Worm (Caenorhabditis elegans): Measurements from ENCODE around the gene srz-42.
A peak's percentile ranks its signal among the peaks of the same experiment; 100 is the strongest.

Gene srz-42

ce11 chrIV:14162772-14163171 is 33.6 kb downstream of the srz-42 start, which contains the start of gene R05A10.7:
Gene R05A10.7 (minus strand): TSS chrIV:14162872.
- no peak for TF ChIP-seq dmd-6 (GFP tag; IDR thresholded peaks at IDR 0.05)
- TF ChIP-seq nhr-10 (tag; optimal IDR thresholded peaks at IDR 0.05) = no peak
- peak in 1 of 2 experiments; percentile 6 for TF ChIP-seq unc-62 (GFP tag; optimal IDR thresholded peaks at IDR 0.05 in 1 of 2)
- no peak for TF ChIP-seq unc-62 (tag; optimal IDR thresholded peaks at IDR 0.05)
- TF ChIP-seq zfp-2 (tag; optimal IDR thresholded peaks at IDR 0.05) = no peak
- TF ChIP-seq D1046.2 (GFP tag; IDR thresholded peaks at IDR 0.05) = no peak

DNA sequence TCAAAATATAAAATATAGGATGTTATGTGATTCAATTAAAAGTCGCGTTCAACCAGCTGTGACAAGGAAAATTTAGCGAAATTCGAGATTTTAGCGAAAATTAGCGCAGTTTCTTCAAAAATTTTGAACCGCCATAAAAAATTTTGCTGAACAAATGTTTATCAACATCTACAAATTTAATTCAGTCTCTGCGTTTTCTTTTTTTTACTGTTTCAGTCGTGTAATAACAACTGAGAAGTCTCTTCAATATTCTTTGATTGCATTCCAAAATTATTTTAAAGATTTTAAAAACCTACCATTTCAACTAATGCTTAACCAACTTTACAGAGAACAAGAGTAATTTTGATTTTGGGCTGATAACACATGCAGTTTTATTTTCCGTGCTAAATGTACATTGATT is 34.9 kb downstream of the srz-42 start:
- TF ChIP-seq unc-62 (GFP tag; optimal IDR thresholded peaks at IDR 0.05 in 1 of 2) (peak in 1 of 2 experiments; percentile 88), unc-62 (tag; optimal IDR thresholded peaks at IDR 0.05) (no peak), aha-1 (tag) (peak; percentile 52), nhr-111 (GFP tag; optimal IDR thresholded peaks at IDR 0.05) (no peak)

DNA sequence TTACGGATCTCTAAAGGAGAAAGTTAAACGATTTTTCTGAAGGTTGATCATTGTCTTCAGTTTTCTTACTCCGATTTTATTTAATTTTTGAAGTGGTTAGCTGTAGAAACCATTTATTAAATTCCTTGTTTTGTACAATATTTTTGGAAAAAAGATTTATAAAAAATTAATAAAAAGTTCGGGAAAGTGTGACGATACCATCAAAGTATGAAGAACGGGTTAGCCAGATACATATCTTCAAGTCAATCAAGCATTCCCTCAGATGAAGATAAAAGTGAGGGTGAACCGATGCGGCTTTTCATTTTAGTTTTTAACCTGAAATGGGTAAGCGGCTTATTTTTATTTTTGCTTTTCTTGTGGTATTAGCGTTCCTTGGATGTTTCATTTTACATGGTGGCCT is 36.3 kb downstream of the srz-42 start, which contains the start of gene R05A10.6:
Gene R05A10.6 (plus strand): TSS at position 301 of the 400 bp plus-strand sequence.
- no peak for TF ChIP-seq T20F7.1 (GFP tag; optimal IDR thresholded peaks at IDR 0.05)
- no peak for TF ChIP-seq ZK337.2 (GFP tag; IDR thresholded peaks at IDR 0.05)
- TF ChIP-seq nhr-77 (tag; optimal IDR thresholded peaks at IDR 0.05) = no peak
- TF ChIP-seq nhr-41 (GFP tag; IDR thresholded peaks at IDR 0.05) = no peak
- no peak for TF ChIP-seq arid-1 (GFP tag; conservative IDR thresholded peaks at IDR 0.05)
- no peak for TF ChIP-seq ztf-7 (tag; optimal IDR thresholded peaks at IDR 0.05)
- no peak for TF ChIP-seq dmd-8 (GFP tag; IDR thresholded peaks at IDR 0.05)
- no peak for TF ChIP-seq nhr-42 (GFP tag; IDR thresholded peaks at IDR 0.05)
- TF ChIP-seq ceh-44 (GFP tag; IDR thresholded peaks at IDR 0.05) = no peak
- no peak for TF ChIP-seq ceh-82 (tag; optimal IDR thresholded peaks at IDR 0.05)
- no peak for TF ChIP-seq unc-62 (GFP tag; optimal IDR thresholded peaks at IDR 0.05 in 1 of 2)
- TF ChIP-seq unc-62 (tag; optimal IDR thresholded peaks at IDR 0.05) = no peak
- TF ChIP-seq Y5F2A.4 (GFP tag; optimal IDR thresholded peaks at IDR 0.05) = no peak
- no peak for TF ChIP-seq lin-39 (tag; optimal IDR thresholded peaks at IDR 0.05)
- no peak for TF ChIP-seq lim-7 (GFP tag; IDR thresholded peaks at IDR 0.05)
- TF ChIP-seq fos-1 (tag; optimal IDR thresholded peaks at IDR 0.05) = no peak
- TF ChIP-seq madf-5 (GFP tag; IDR thresholded peaks at IDR 0.05) = no peak

DNA sequence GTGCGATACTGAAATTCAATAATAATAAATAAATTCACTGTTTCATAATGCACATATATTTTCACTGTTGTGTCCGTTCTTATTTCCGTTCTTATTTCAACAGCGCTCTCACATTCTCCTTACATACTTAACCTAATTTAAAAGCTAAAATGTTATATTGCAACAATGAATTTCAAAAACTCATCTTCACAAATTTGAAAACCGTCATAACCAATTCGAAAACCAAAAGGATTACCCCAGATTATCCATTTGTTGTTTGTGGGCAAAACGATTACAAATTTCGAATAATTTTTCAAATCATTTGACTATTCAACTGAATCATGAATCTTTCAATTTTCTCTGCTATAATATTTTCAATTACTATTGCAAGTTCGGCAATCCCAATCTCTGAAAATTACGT is 43.0 kb downstream of the srz-42 start, which contains the start of gene R05A10.4:
Gene R05A10.4 (plus strand): TSS at position 301 of the 400 bp plus-strand sequence.
- TF ChIP-seq ceh-28 (tag; optimal IDR thresholded peaks at IDR 0.05) (no peak), ztf-11 (tag; optimal IDR thresholded peaks at IDR 0.05) (no peak), nhr-76 (tag; optimal IDR thresholded peaks at IDR 0.05) (no peak), mes-2 (tag; optimal IDR thresholded peaks at IDR 0.05; ENCODE audit: poor library complexity, severe bottlenecking) (no peak), php-3 (GFP tag; IDR thresholded peaks at IDR 0.05) (no peak)

- TF ChIP-seq F44E2.7 (GFP tag; IDR thresholded peaks at IDR 0.05) (no peak), hmg-1.1 (GFP tag; IDR thresholded peaks at IDR 0.05) (no peak), fos-1 (tag; optimal IDR thresholded peaks at IDR 0.05) (no peak), rbr-2 (tag; optimal IDR thresholded peaks at IDR 0.05) (no peak), spr-1 (tag; optimal IDR thresholded peaks at IDR 0.05) (no peak), egl-43 (GFP tag; IDR thresholded peaks at IDR 0.05) (no peak), daf-8 (GFP tag; IDR thresholded peaks at IDR 0.05) (no peak), tag-97 (GFP tag; IDR thresholded peaks at IDR 0.05) (no peak), vab-7 (GFP tag; IDR thresholded peaks at IDR 0.05) (no peak), hlh-30 (tag; optimal IDR thresholded peaks at IDR 0.05; ENCODE audit: insufficient read depth) (no peak), ceh-62 (tag; optimal IDR thresholded peaks at IDR 0.05) (no peak), dmd-9 (GFP tag; IDR thresholded peaks at IDR 0.05) (no peak), mdl-1 (tag; optimal IDR thresholded peaks at IDR 0.05) (no peak), ztf-7 (tag; optimal IDR thresholded peaks at IDR 0.05) (no peak), unc-39 (tag; optimal IDR thresholded peaks at IDR 0.05) (no peak), nhr-42 (GFP tag; IDR thresholded peaks at IDR 0.05) (no peak), lin-38 (GFP tag; IDR thresholded peaks at IDR 0.05) (no peak), mes-2 (tag; optimal IDR thresholded peaks at IDR 0.05; ENCODE audit: poor library complexity, severe bottlenecking) (no peak), dve-1 (tag; optimal IDR thresholded peaks at IDR 0.05; ENCODE audit: insufficient read depth) (no peak), nhr-28 (tag; optimal IDR thresholded peaks at IDR 0.05) (no peak)
These were observed 47.2 kb downstream of the srz-42 start, which contains the start of gene R05A10.3 for ce11 chrIV:14176373-14176772. Gene R05A10.3 (minus strand): TSS chrIV:14176473.
